Worm (Caenorhabditis elegans): Measurements from ENCODE around the gene C16C8.4.

Gene C16C8.4

DNA sequence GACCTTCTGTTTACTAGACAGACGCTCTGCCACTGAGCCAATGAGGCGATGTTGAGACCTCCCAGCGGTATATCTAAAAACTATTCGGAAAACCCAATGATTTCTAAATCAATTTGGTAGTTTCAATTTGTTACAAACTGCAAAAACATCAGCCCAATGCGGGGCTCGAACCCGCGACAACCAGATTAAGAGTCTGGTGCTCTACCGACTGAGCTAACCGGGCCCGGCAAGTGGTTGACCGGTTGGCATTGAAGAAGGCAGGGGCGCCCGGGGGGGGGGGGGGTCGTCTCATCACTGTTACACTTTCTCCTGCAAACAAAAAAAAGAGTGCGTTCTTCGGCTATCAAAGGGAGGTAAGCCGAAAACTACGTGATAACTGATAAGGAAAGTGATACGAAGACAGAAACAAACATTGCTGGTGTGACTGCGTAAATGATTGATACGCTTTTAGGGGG, 4.9 kb downstream of the C16C8.4 start (continued):
- no peak for TF ChIP-seq tbx-9 (tag; optimal IDR thresholded peaks at IDR 0.05; ENCODE audit: borderline replicate concordance)
- TF ChIP-seq ceh-100 (GFP tag; IDR thresholded peaks at IDR 0.05), result peak; percentile 57; the same call in 1 of the 2 replicates
- no peak for TF ChIP-seq bed-1 (GFP tag; IDR thresholded peaks at IDR 0.05)
- no peak for TF ChIP-seq K11D2.4 (GFP tag; IDR thresholded peaks at IDR 0.05)
- TF ChIP-seq bed-2 (GFP tag; IDR thresholded peaks at IDR 0.05), result no peak
- TF ChIP-seq snpc-4 (GFP tag; optimal IDR thresholded peaks at IDR 0.05), result peak; percentile 58
- peak in 3 of 4 experiments; percentile 47 to 66 (median 60) for TF ChIP-seq snpc-4 (tag; optimal IDR thresholded peaks at IDR 0.05)
- TF ChIP-seq tbp1 (GFP tag; optimal IDR thresholded peaks at IDR 0.05), result peak; percentile 97
- TF ChIP-seq dpff-1 (tag; optimal IDR thresholded peaks at IDR 0.05), result no peak
- no peak for TF ChIP-seq ztf-6 (GFP tag; IDR thresholded peaks at IDR 0.05)
- TF ChIP-seq F33H1.4 (GFP tag; IDR thresholded peaks at IDR 0.05), result 0 out of 2 replicates have a peak, but pooled peaks have one; percentile 32
- no peak for TF ChIP-seq egl-18 (GFP tag; IDR thresholded peaks at IDR 0.05)
- TF ChIP-seq Y67H2A.10 (GFP tag; conservative IDR thresholded peaks at IDR 0.05), result no peak
- TF ChIP-seq dpl-1 (GFP tag; optimal IDR thresholded peaks at IDR 0.05), result no peak
- peak; percentile 75 for TF ChIP-seq ekl-4 (GFP tag; IDR thresholded peaks at IDR 0.05)
- TF ChIP-seq mes-4 (tag; optimal IDR thresholded peaks at IDR 0.05), result peak; percentile 40
- TF ChIP-seq lir-1 (GFP tag; conservative IDR thresholded peaks at IDR 0.05), result no peak
- peak; percentile 97 for TF ChIP-seq B0261.1 (tag; optimal IDR thresholded peaks at IDR 0.05)
- no peak for TF ChIP-seq ccch-3 (GFP tag; optimal IDR thresholded peaks at IDR 0.05)
- TF ChIP-seq B0336.3 (GFP tag; IDR thresholded peaks at IDR 0.05), result peak; percentile 84; the same call in 1 of the 2 replicates
- 0 out of 2 replicates have a peak, but pooled peaks have one; percentile 37 for TF ChIP-seq aptf-3 (GFP tag; IDR thresholded peaks at IDR 0.05)
- TF ChIP-seq tlf-1 (GFP tag; optimal IDR thresholded peaks at IDR 0.05), result peak; percentile 27
- TF ChIP-seq F57A8.1 (GFP tag; optimal IDR thresholded peaks at IDR 0.05), result peak; percentile 81
- TF ChIP-seq ztf-25 (GFP tag; IDR thresholded peaks at IDR 0.05), result peak; percentile 60; the same call in 1 of the 2 replicates
- no peak for TF ChIP-seq lag-1 (GFP tag; IDR thresholded peaks at IDR 0.05)
- TF ChIP-seq D2030.7 (GFP tag; IDR thresholded peaks at IDR 0.05), result peak; percentile 86
- TF ChIP-seq cebp-1 (GFP tag; IDR thresholded peaks at IDR 0.05), result no peak
- peak; percentile 76 for TF ChIP-seq cebp-1 (tag; optimal IDR thresholded peaks at IDR 0.05)
- peak; percentile 74 to 82 for TF ChIP-seq rec-8 (tag; optimal IDR thresholded peaks at IDR 0.05)
- no peak for TF ChIP-seq F37B4.10 (GFP tag; IDR thresholded peaks at IDR 0.05)
- TF ChIP-seq cebp-2 (GFP tag; IDR thresholded peaks at IDR 0.05), result 0 out of 2 replicates have a peak, but pooled peaks have one; percentile 46
- peak; percentile 51 for TF ChIP-seq hrde-1 (tag; optimal IDR thresholded peaks at IDR 0.05; ENCODE audit: borderline replicate concordance)
- no peak for TF ChIP-seq F22D6.2 (tag; optimal IDR thresholded peaks at IDR 0.05)
- TF ChIP-seq egrh-3 (GFP tag; IDR thresholded peaks at IDR 0.05), result peak; percentile 92
- TF ChIP-seq snpc-3.4 (tag; optimal IDR thresholded peaks at IDR 0.05), result peak; percentile 11
- peak; percentile 43; the same call in 1 of the 2 replicates for TF ChIP-seq rcor-1 (GFP tag; IDR thresholded peaks at IDR 0.05)
- TF ChIP-seq hmg-1.2 (GFP tag; IDR thresholded peaks at IDR 0.05), result peak; percentile 74
- peak; percentile 92 for TF ChIP-seq dox-1 (GFP tag; IDR thresholded peaks at IDR 0.05)
- TF ChIP-seq ztf-3 (GFP tag; optimal IDR thresholded peaks at IDR 0.05), result peak; percentile 57
- no peak for TF ChIP-seq pha-4 (tag; optimal IDR thresholded peaks at IDR 0.05)
- peak; percentile 66 for TF ChIP-seq ztf-18 (tag; optimal IDR thresholded peaks at IDR 0.05)
- TF ChIP-seq nhr-27 (tag; optimal IDR thresholded peaks at IDR 0.05), result peak; percentile 69
